Fruit fly (Drosophila melanogaster): Measurements from ENCODE around the gene CG12105.

Gene CG12105

DNA sequence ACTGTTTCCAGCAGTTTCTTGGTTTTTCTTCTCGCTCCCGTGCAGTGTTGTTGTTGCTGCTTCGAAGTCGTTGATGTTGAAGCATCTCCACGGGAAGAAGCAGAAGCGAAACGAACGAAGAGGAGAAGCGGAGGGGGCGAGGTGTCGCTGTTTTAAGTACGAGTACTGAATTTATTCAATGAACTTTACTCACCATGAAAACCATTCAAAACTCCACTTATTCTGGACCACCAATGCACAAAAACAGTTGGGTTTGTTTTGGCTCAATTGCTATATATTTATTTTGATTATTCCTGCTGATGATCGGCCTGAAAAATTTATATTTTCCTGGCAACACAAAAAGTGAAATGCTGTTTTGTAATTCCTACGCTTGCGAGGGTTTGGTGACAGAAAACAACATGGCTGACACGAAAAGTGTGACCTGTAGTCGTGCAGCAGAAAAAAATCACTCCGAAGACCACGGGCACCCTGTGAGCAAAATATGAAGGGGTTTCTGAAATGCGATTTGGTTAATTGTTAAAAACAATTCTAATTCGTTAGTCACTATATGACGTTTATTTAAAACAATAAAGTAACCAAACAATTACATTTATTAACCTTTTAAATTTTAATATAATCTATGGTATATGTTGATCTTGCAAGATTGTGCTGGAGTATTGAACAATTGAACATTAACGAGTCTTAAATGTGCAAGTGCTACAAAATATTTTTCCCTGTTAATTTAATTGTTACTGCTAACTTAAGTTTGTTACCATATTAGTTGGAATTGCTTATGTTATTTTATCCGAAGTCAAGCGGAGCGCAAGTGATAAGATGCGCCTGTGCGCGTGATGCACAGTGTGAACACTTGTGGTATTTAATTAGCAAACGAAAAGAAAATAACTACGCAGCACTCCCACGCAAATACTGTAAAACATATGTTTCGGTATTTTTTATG is 47.1 kb downstream of the CG12105 start, which contains the start of gene CG7879 (continued):
- no peak for TF ChIP-seq hth (optimal IDR thresholded peaks at IDR 0.05)
- TF ChIP-seq TFAM (GFP tag; optimal IDR thresholded peaks at IDR 0.05) = no peak
- TF ChIP-seq fd102C (GFP tag; optimal IDR thresholded peaks at IDR 0.05) = no peak
- no peak for TF ChIP-seq sc (optimal IDR thresholded peaks at IDR 0.05)
- TF ChIP-seq sc (GFP tag; optimal IDR thresholded peaks at IDR 0.05) = no peak
- TF ChIP-seq HmgZ (tag; optimal IDR thresholded peaks at IDR 0.05) = no peak
- TF ChIP-seq Myb (GFP tag; optimal IDR thresholded peaks at IDR 0.05) = no peak
- no peak for TF ChIP-seq Dad (GFP tag; optimal IDR thresholded peaks at IDR 0.05)
- no peak; the same call in 1 of the 2 replicates for TF ChIP-seq Ptx1 (GFP tag; IDR thresholded peaks at IDR 0.05)
- TF ChIP-seq CG9437 (GFP tag; optimal IDR thresholded peaks at IDR 0.05) = peak; percentile 65
- peak; percentile 62 for TF ChIP-seq Sin3A (optimal IDR thresholded peaks at IDR 0.05)
- peak; percentile 22; the same call in 1 of the 2 replicates for TF ChIP-seq NFAT (GFP tag; IDR thresholded peaks at IDR 0.05)
- TF ChIP-seq bab2 (GFP tag; optimal IDR thresholded peaks at IDR 0.05) = no peak
- TF ChIP-seq ro (GFP tag; IDR thresholded peaks at IDR 0.05) = no peak
- no peak for TF ChIP-seq CG32772 (GFP tag; IDR thresholded peaks at IDR 0.05)
- no peak for TF ChIP-seq CG2116 (GFP tag; optimal IDR thresholded peaks at IDR 0.05)
- TF ChIP-seq BEAF-32 (GFP tag; optimal IDR thresholded peaks at IDR 0.05) = peak; percentile 43
- TF ChIP-seq Sox102F (GFP tag; optimal IDR thresholded peaks at IDR 0.05) = no peak
- no peak for TF ChIP-seq HLH54F (GFP tag; optimal IDR thresholded peaks at IDR 0.05)
- peak; percentile 79 for TF ChIP-seq row (GFP tag; IDR thresholded peaks at IDR 0.05)
- TF ChIP-seq CG5180 (GFP tag; optimal IDR thresholded peaks at IDR 0.05) = no peak
- peak; percentile 9 for TF ChIP-seq CG12071 (GFP tag; optimal IDR thresholded peaks at IDR 0.05)
- peak; percentile 31 for TF ChIP-seq Jarid2 (GFP tag; optimal IDR thresholded peaks at IDR 0.05)
- no peak for TF ChIP-seq CG6272 (GFP tag; IDR thresholded peaks at IDR 0.05)
- TF ChIP-seq dm (GFP tag; optimal IDR thresholded peaks at IDR 0.05) = peak; percentile 14
- TF ChIP-seq Deaf1 (tag; optimal IDR thresholded peaks at IDR 0.05) = peak; percentile 27
- peak; percentile 10 for TF ChIP-seq CG2712 (tag; optimal IDR thresholded peaks at IDR 0.05)
- TF ChIP-seq ci (GFP tag; IDR thresholded peaks at IDR 0.05) = peak; percentile 65
- no peak for TF ChIP-seq p53 (GFP tag; optimal IDR thresholded peaks at IDR 0.05)
- TF ChIP-seq hbn (GFP tag; IDR thresholded peaks at IDR 0.05; ENCODE audit: partially characterized antibody) = no peak; the same call in 1 of the 2 replicates
- TF ChIP-seq shn (GFP tag; optimal IDR thresholded peaks at IDR 0.05) = no peak
- peak; percentile 9 for TF ChIP-seq salm (tag; optimal IDR thresholded peaks at IDR 0.05)
- peak; percentile 91 for TF ChIP-seq sr (GFP tag; IDR thresholded peaks at IDR 0.05)
- TF ChIP-seq NC2α (GFP tag; optimal IDR thresholded peaks at IDR 0.05) = no peak
- no peak for TF ChIP-seq E2f1 (GFP tag; IDR thresholded peaks at IDR 0.05)
- TF ChIP-seq CG30020 (tag; optimal IDR thresholded peaks at IDR 0.05) = peak; percentile 92
- no peak for TF ChIP-seq CG14014 (GFP tag; IDR thresholded peaks at IDR 0.05)
- no peak for TF ChIP-seq toy (GFP tag; IDR thresholded peaks at IDR 0.05)
- peak; percentile 34 for TF ChIP-seq CG1602 (GFP tag; optimal IDR thresholded peaks at IDR 0.05)
- no peak for TF ChIP-seq CG6683 (GFP tag; optimal IDR thresholded peaks at IDR 0.05)
- no peak for TF ChIP-seq ind (GFP tag; optimal IDR thresholded peaks at IDR 0.05)
- peak; percentile 84 for TF ChIP-seq gfzf (GFP tag; optimal IDR thresholded peaks at IDR 0.05)
- no peak for TF ChIP-seq CG13296 (GFP tag; optimal IDR thresholded peaks at IDR 0.05)
- peak; percentile 44; the same call in 1 of the 3 replicates for TF ChIP-seq dysf (GFP tag; IDR thresholded peaks at IDR 0.05)
- no peak for TF ChIP-seq CG12104 (GFP tag; optimal IDR thresholded peaks at IDR 0.05)
- peak; percentile 36 for TF ChIP-seq CG4424 (GFP tag; optimal IDR thresholded peaks at IDR 0.05)
- TF ChIP-seq Taf1 (GFP tag; IDR thresholded peaks at IDR 0.05) = no peak; the same call in 1 of the 2 replicates
- peak; percentile 16 for TF ChIP-seq Hr3 (GFP tag; optimal IDR thresholded peaks at IDR 0.05)
- TF ChIP-seq CG32532 (GFP tag; IDR thresholded peaks at IDR 0.05) = no peak
- TF ChIP-seq CG7745 (tag; optimal IDR thresholded peaks at IDR 0.05) = no peak
- TF ChIP-seq CG16863 (GFP tag; optimal IDR thresholded peaks at IDR 0.05) = no peak
